Worm (Caenorhabditis elegans): Measurements from ENCODE around the gene E01B7.2.

DNA sequence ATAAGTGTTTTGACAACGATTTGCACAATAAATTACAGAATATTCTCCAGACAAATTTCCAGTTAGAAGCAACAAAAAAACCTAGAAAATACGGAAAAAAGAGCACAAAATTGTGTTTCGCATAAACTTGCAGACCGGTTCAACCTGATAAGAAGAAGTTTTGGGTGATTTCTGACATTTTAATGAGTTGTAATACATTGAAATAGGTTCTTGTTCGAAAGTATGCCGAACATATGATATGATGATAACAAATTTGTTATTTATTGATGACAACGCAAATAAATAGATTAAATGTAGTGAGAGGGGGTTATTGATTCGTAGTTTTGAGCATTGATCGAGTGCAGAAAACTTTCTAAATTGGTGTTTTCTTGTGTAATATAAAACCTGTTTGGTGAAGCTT, 30.3 kb upstream of the E01B7.2 start:
- TF ChIP-seq tbx-2 (tag; optimal IDR thresholded peaks at IDR 0.05) (no peak), snpc-4 (tag; optimal IDR thresholded peaks at IDR 0.05) (no peak), hlh-4 (tag; optimal IDR thresholded peaks at IDR 0.05) (no peak), nhr-11 (tag; optimal IDR thresholded peaks at IDR 0.05) (no peak), pqm-1 (tag; optimal IDR thresholded peaks at IDR 0.05) (no peak), ceh-82 (tag; optimal IDR thresholded peaks at IDR 0.05) (no peak), elt-2 (tag; optimal IDR thresholded peaks at IDR 0.05) (no peak), aly-2 (tag; optimal IDR thresholded peaks at IDR 0.05) (no peak), fkh-10 (GFP tag; optimal IDR thresholded peaks at IDR 0.05) (no peak)
